Worm (Caenorhabditis elegans) whole organism, L2 larva: Measurements from ENCODE around the gene clec-143.

Experiments used
- C34F6.9 ChIP-seq: fragments of 150-350 bp; optimal IDR thresholded peaks from 2 replicates; lab custom pipeline; 2014; ENCODE audit warnings: missing biosample characterization, missing genetic modification characterization
- F13H6.1 ChIP-seq: sonication (generic microtip); optimal IDR thresholded peaks from 2 replicates; lab custom pipeline; 2016; ENCODE audit warnings: missing genetic modification characterization, missing compliant biosample characterization
- R02D3.7 ChIP-seq: fragments of 150-350 bp; optimal IDR thresholded peaks from 2 replicates; lab custom pipeline; 2014; ENCODE audit warnings: missing biosample characterization, missing genetic modification characterization
- Y55F3AM.14 ChIP-seq: fragments of 200-800 bp; sonication (Bioruptor generic); optimal IDR thresholded peaks from 2 replicates; lab custom pipeline; 2018; ENCODE audit warnings: mild to moderate bottlenecking, missing genetic modification characterization, missing compliant biosample characterization
- ZK546.5 ChIP-seq: sonication (generic microtip); optimal IDR thresholded peaks from 2 replicates; lab custom pipeline; 2017; ENCODE audit warnings: missing biosample characterization, missing genetic modification characterization
- alr-1 ChIP-seq: fragments of 150-350 bp; optimal IDR thresholded peaks from 2 replicates; lab custom pipeline; 2014; ENCODE audit warnings: missing biosample characterization, missing genetic modification characterization
- aly-2 ChIP-seq: fragments of 150-350 bp; optimal IDR thresholded peaks from 2 replicates; lab custom pipeline; 2014; ENCODE audit warnings: missing biosample characterization, missing genetic modification characterization
- dmd-4 ChIP-seq: sonication (generic microtip); optimal IDR thresholded peaks from 2 replicates; lab custom pipeline; 2017; ENCODE audit warnings: missing biosample characterization, missing genetic modification characterization
- elt-1 ChIP-seq: fragments of 150-350 bp; optimal IDR thresholded peaks from 2 replicates; lab custom pipeline; 2014; ENCODE audit warnings: missing biosample characterization, missing genetic modification characterization
- lin-11 ChIP-seq: fragments of 150-350 bp; sonication (generic microtip); optimal IDR thresholded peaks from 2 replicates; lab custom pipeline; 2014; ENCODE audit warnings: missing biosample characterization, missing genetic modification characterization, inconsistent platforms, mixed read lengths
- lin-13 ChIP-seq: fragments of 150-350 bp; optimal IDR thresholded peaks from 2 replicates; lab custom pipeline; 2014; ENCODE audit warnings: missing biosample characterization, missing genetic modification reagents, missing genetic modification characterization
- lin-39 ChIP-seq: fragments of 150-350 bp; optimal IDR thresholded peaks from 2 replicates; lab custom pipeline; 2014; ENCODE audit warnings: missing biosample characterization, missing genetic modification reagents, missing genetic modification characterization
- lsy-2 ChIP-seq, 2 experiments: fragments of 150-350 bp in 1 of 2; sonication (generic microtip) in 1 of 2; optimal IDR thresholded peaks; 2 replicates each; lab custom pipeline; 2014 to 2017; ENCODE audit warnings: missing biosample characterization in 2 of 2, missing genetic modification characterization in 2 of 2
- mab-5 ChIP-seq: fragments of 150-350 bp; optimal IDR thresholded peaks from 2 replicates; lab custom pipeline; 2014; ENCODE audit warnings: missing biosample characterization, missing genetic modification characterization
- mbf-1 ChIP-seq: sonication (generic microtip); optimal IDR thresholded peaks from 2 replicates; lab custom pipeline; 2017; ENCODE audit warnings: missing biosample characterization, missing genetic modification characterization
- nhr-11 ChIP-seq: fragments of 150-350 bp; optimal IDR thresholded peaks from 2 replicates; lab custom pipeline; 2014; ENCODE audit warnings: missing biosample characterization, missing genetic modification characterization
- nhr-129 ChIP-seq: fragments of 150-350 bp; optimal IDR thresholded peaks from 2 replicates; lab custom pipeline; 2014; ENCODE audit warnings: missing biosample characterization, missing genetic modification characterization
- nhr-21 ChIP-seq: fragments of 150-350 bp; optimal IDR thresholded peaks from 2 replicates; lab custom pipeline; 2014; ENCODE audit warnings: missing biosample characterization, missing genetic modification characterization
- nhr-23 ChIP-seq: fragments of 150-350 bp; optimal IDR thresholded peaks from 2 replicates; lab custom pipeline; 2014; ENCODE audit warnings: missing biosample characterization, missing genetic modification reagents, missing genetic modification characterization
- nhr-237 ChIP-seq: fragments of 150-350 bp; optimal IDR thresholded peaks from 2 replicates; lab custom pipeline; 2014; ENCODE audit warnings: missing biosample characterization, missing genetic modification characterization
- nhr-25 ChIP-seq: fragments of 150-350 bp; sonication (generic microtip); optimal IDR thresholded peaks from 3 replicates; lab custom pipeline; 2014; ENCODE audit warnings: missing biosample characterization, missing genetic modification characterization
- nhr-6 ChIP-seq: fragments of 150-350 bp; optimal IDR thresholded peaks from 2 replicates; lab custom pipeline; 2014; ENCODE audit warnings: missing biosample characterization, missing genetic modification characterization
- nhr-77 ChIP-seq: fragments of 150-350 bp; optimal IDR thresholded peaks from 2 replicates; lab custom pipeline; 2014; ENCODE audit warnings: missing biosample characterization, missing genetic modification characterization
- peb-1 ChIP-seq: fragments of 150-350 bp; optimal IDR thresholded peaks from 2 replicates; lab custom pipeline; 2014; ENCODE audit warnings: missing biosample characterization, missing genetic modification characterization
- sem-4 ChIP-seq: fragments of 150-350 bp; optimal IDR thresholded peaks from 2 replicates; lab custom pipeline; 2014; ENCODE audit warnings: missing biosample characterization, missing genetic modification reagents, missing genetic modification characterization
- sma-3 ChIP-seq: sonication (generic microtip); optimal IDR thresholded peaks from 2 replicates; lab custom pipeline; 2016; ENCODE audit warnings: missing genetic modification reagents, missing genetic modification characterization, missing compliant biosample characterization
- snpc-4 ChIP-seq: fragments of 150-350 bp; optimal IDR thresholded peaks from 2 replicates; lab custom pipeline; 2014; ENCODE audit warnings: missing biosample characterization, missing genetic modification characterization
- unc-39 ChIP-seq: fragments of 150-350 bp; optimal IDR thresholded peaks from 2 replicates; lab custom pipeline; 2014; ENCODE audit warnings: missing biosample characterization, missing genetic modification characterization
- unc-55 ChIP-seq: fragments of 150-350 bp; sonication (generic microtip); optimal IDR thresholded peaks from 3 replicates; lab custom pipeline; 2014; ENCODE audit warnings: missing biosample characterization, missing genetic modification reagents, missing genetic modification characterization
- unc-62 ChIP-seq: fragments of 150-350 bp; optimal IDR thresholded peaks from 2 replicates; lab custom pipeline; 2014; ENCODE audit warnings: missing biosample characterization, missing genetic modification reagents, missing genetic modification characterization
- zag-1 ChIP-seq: fragments of 150-350 bp; optimal IDR thresholded peaks from 2 replicates; lab custom pipeline; 2014; ENCODE audit warnings: missing biosample characterization, missing genetic modification characterization
- ztf-11 ChIP-seq: sonication (generic microtip); optimal IDR thresholded peaks from 2 replicates; lab custom pipeline; 2017; ENCODE audit warnings: missing biosample characterization, missing genetic modification characterization
- ztf-4 ChIP-seq: fragments of 150-350 bp; optimal IDR thresholded peaks from 2 replicates; lab custom pipeline; 2014; ENCODE audit warnings: missing biosample characterization, missing genetic modification characterization

The clec-143 gene

DNA sequence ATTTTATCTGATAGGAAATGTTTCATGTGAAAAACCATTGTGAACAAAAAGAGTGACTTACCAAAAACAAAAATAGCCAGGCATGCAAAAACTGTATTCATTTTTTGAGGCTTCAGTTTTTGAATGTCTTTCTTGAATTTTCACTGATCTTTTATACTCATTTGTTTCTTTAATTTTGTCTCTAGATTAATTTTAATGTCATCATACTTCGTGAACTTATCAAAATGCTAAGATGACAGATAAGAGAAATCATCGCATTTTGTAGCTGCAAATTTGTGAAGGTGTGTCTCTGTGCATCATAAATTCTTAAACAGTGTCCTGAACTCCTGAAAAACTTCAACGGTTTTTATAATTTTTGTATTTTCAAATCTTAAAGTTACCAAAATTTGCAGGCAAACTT is 5.9 kb upstream of the clec-143 start, which contains the start of gene clec-58:
clec-58 (minus strand) TSS at position 101 of the 400 bp plus-strand sequence.
- TF ChIP-seq nhr-11 (tag; lab: Kevin White, UChicago), result no peak
- TF ChIP-seq Y55F3AM.14 (GFP tag; lab: Kevin White, UChicago), result no peak

DNA sequence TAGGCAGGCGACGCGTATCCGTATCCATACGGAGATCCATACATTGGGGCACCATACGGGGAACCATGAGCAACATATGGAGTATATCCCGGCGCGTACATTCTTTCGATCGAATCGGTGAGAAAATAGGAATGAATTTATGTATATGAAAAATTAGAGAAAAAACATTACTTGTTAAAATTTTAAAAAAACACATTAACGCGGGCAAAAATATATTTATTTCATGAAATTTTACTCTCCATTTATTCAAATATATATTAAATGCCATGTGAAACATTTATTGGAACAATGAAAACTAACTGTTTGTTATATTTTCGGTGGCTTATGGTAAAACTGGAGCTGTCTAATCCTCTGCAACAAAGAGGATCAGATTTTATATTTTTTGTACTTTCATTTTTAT is 1.7 kb upstream of the clec-143 start, which contains the start of gene ZK666.2:
ZK666.2 (minus strand) TSS at position 101 of the 400 bp plus-strand sequence.
- TF ChIP-seq lin-39 (tag; lab: Kevin White, UChicago) (no peak), unc-55 (GFP tag; lab: Kevin White, UChicago) (no peak), nhr-25 (tag; lab: Kevin White, UChicago) (no peak), nhr-21 (tag; lab: Kevin White, UChicago) (no peak), nhr-237 (tag; lab: Kevin White, UChicago) (no peak), F13H6.1 (tag; lab: Kevin White, UChicago) (no peak), ztf-4 (tag; lab: Kevin White, UChicago) (no peak), unc-39 (tag; lab: Kevin White, UChicago) (no peak), aly-2 (tag; lab: Kevin White, UChicago) (no peak), ztf-11 (tag; lab: Kevin White, UChicago) (no peak)

DNA sequence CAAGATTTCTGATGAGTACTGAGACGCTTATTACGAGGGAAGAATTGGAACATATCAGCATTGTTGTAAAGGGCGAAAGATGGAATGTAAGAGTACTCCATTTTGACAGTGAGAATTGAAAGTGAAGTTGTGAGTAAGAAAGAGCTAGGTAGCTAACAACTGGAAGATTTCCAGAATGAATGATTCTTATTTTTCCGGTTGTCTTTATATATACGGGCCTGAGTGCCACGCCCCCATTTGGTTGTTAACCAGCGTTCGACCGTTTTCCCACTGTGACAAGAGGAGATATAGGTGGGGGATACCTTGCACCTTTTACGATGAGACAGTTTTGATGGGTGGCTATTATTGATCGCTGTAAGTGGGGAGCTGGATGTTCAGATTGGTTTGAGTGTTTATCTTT is 1.1 kb upstream of the clec-143 start, which contains the start of gene ZK666.1:
ZK666.1 (minus strand) TSS at position 101 of the 400 bp plus-strand sequence.
- no peak for TF ChIP-seq mbf-1 (tag; lab: Kevin White, UChicago)
- TF ChIP-seq mab-5, result no peak
- no peak for TF ChIP-seq nhr-11 (tag; lab: Kevin White, UChicago)
- no peak for TF ChIP-seq lin-11 (tag; lab: Kevin White, UChicago)
- no peak for TF ChIP-seq lin-39 (tag; lab: Kevin White, UChicago)
- TF ChIP-seq unc-39 (tag; lab: Kevin White, UChicago), result no peak
- TF ChIP-seq nhr-129, result no peak
- no peak for TF ChIP-seq peb-1 (tag; lab: Kevin White, UChicago)
- TF ChIP-seq nhr-77, result no peak
- TF ChIP-seq lsy-2 (tag; optimal IDR thresholded peaks at IDR 0.05; lab: Kevin White, UChicago), result no peak
- TF ChIP-seq sma-3 (GFP tag; lab: Kevin White, UChicago), result no peak
- TF ChIP-seq nhr-6 (tag; lab: Kevin White, UChicago), result no peak
- no peak for TF ChIP-seq elt-1 (tag; lab: Kevin White, UChicago)
- TF ChIP-seq dmd-4, result no peak
- TF ChIP-seq alr-1 (tag; lab: Kevin White, UChicago), result no peak
- TF ChIP-seq lin-13 (GFP tag; lab: Kevin White, UChicago), result no peak
- no peak for TF ChIP-seq ztf-11 (tag; lab: Kevin White, UChicago)

DNA sequence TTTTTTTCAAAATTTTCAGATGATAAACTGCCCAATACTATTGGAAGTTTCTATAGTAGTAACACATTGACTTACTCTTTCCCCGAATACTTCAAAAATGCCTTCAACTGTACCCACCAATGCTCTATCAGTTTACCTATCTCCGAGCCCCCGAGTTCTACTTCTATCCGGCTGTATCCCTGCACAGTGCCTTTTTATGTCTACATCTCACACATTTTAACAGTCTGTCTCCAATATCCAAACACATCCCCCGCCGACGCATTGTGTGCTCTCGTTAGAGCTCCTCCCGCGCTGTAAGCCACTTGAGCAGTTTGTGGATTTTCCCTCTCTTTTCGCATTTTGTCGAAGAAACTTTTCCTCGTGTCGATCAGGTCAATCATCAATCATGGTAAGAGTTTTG is 3.5 kb downstream of the clec-143 start, which contains the start of gene tnc-2:
tnc-2 (plus strand) TSS at position 301 of the 400 bp plus-strand sequence.
- TF ChIP-seq F13H6.1 (tag; lab: Kevin White, UChicago), result no peak
- no peak for TF ChIP-seq lin-11 (tag; lab: Kevin White, UChicago)
- TF ChIP-seq nhr-129, result no peak
- TF ChIP-seq sma-3 (GFP tag; lab: Kevin White, UChicago), result no peak
- no peak for TF ChIP-seq ZK546.5 (tag; lab: Kevin White, UChicago)
- no peak for TF ChIP-seq unc-39 (tag; lab: Kevin White, UChicago)
- TF ChIP-seq aly-2 (tag; lab: Kevin White, UChicago), result no peak
- no peak for TF ChIP-seq sem-4 (tag; lab: Kevin White, UChicago)
- no peak for TF ChIP-seq snpc-4 (tag; lab: Kevin White, UChicago)

DNA sequence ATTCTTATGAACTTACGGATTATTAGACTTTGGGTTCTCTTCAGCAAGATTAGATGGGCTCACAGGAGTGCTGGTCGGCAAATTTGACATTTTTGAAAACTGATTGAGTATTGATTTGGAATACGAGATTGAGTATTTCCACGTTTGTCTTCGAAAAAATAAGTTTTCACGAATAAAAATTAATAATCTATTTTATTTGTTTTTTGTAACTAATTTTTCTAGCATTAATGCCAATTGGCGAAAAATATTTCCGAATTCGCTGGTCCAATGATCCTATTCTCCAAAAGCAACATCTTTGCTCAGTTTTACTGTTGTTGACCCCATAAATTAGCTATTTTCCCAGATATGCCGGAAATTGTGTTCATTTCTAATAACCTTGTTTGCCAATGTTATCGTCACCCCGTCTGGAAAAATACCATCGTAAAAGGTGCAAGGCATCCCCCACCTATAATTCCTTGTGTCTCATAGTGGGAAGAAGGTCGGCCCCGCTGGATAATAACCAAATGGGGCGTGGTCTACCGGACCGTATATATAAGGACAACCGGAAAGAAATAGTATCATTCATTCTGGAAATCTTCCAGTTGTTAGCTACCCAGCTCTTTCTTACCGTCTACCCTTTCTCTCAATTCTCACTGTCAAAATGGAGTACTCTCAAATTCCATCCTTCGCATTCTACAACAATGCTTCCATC is 5.7 kb downstream of the clec-143 start, which contains the start of the genes ZK673.6 and sdz-37:
ZK673.6 (minus strand) TSS at position 101 of the 691 bp plus-strand sequence.
sdz-37 (plus strand) TSS at position 641 of the 691 bp plus-strand sequence.
- TF ChIP-seq nhr-23 (tag; lab: Kevin White, UChicago), result no peak
- no peak for TF ChIP-seq unc-62 (GFP tag; lab: Kevin White, UChicago)
- TF ChIP-seq elt-1 (tag; lab: Kevin White, UChicago), result no peak
- no peak for TF ChIP-seq C34F6.9
- no peak for TF ChIP-seq zag-1 (tag; lab: Kevin White, UChicago)
- TF ChIP-seq R02D3.7 (tag; lab: Kevin White, UChicago), result no peak
- no peak for TF ChIP-seq nhr-237 (tag; lab: Kevin White, UChicago)
- TF ChIP-seq lsy-2 (tag; optimal IDR thresholded peaks at IDR 0.05; lab: Kevin White, UChicago), result no peak
- TF ChIP-seq Y55F3AM.14 (GFP tag; lab: Kevin White, UChicago), result no peak
